Worm (Caenorhabditis elegans): Measurements from ENCODE around the gene sma-10.

sma-10 gene

ce11 chrIV:274185-274584 lies at the start of gene sma-10:
sma-10 (plus strand) TSS chrIV:274420.
- TF ChIP-seq cog-1 (tag; optimal IDR thresholded peaks at IDR 0.05) (no peak), ztf-29 (GFP tag; IDR thresholded peaks at IDR 0.05) (no peak), ref-1 (GFP tag; conservative IDR thresholded peaks at IDR 0.05) (no peak), med-1 (GFP tag; optimal IDR thresholded peaks at IDR 0.05; ENCODE audit: insufficient read depth) (no peak), ztf-23 (GFP tag; IDR thresholded peaks at IDR 0.05) (no peak), tab-1 (GFP tag; IDR thresholded peaks at IDR 0.05) (no peak), klf-2 (GFP tag; conservative IDR thresholded peaks at IDR 0.05) (no peak), T22C8.4 (GFP tag; IDR thresholded peaks at IDR 0.05) (no peak), flt-1 (GFP tag; IDR thresholded peaks at IDR 0.05) (no peak)

ce11 chrIV:231673-232072 lies 42.5 kb upstream of the sma-10 start, which contains the start of gene gtf-2H1:
gtf-2H1 (minus strand) TSS chrIV:231773.
- TF ChIP-seq med-1 (GFP tag; optimal IDR thresholded peaks at IDR 0.05; ENCODE audit: insufficient read depth) (no peak), tab-1 (GFP tag; IDR thresholded peaks at IDR 0.05) (no peak), klf-2 (GFP tag; conservative IDR thresholded peaks at IDR 0.05) (no peak), T22C8.4 (GFP tag; IDR thresholded peaks at IDR 0.05) (no peak), ref-1 (GFP tag; conservative IDR thresholded peaks at IDR 0.05) (no peak), ztf-23 (GFP tag; IDR thresholded peaks at IDR 0.05) (no peak), flt-1 (GFP tag; IDR thresholded peaks at IDR 0.05) (no peak), ztf-29 (GFP tag; IDR thresholded peaks at IDR 0.05) (no peak), cog-1 (tag; optimal IDR thresholded peaks at IDR 0.05) (no peak)

- TF ChIP-seq klf-2 (GFP tag; conservative IDR thresholded peaks at IDR 0.05): no peak
- TF ChIP-seq ref-1 (GFP tag; conservative IDR thresholded peaks at IDR 0.05): no peak
- no peak for TF ChIP-seq T22C8.4 (GFP tag; IDR thresholded peaks at IDR 0.05)
- TF ChIP-seq tab-1 (GFP tag; IDR thresholded peaks at IDR 0.05): no peak
- TF ChIP-seq cog-1 (tag; optimal IDR thresholded peaks at IDR 0.05): no peak
- TF ChIP-seq flt-1 (GFP tag; IDR thresholded peaks at IDR 0.05): no peak
- TF ChIP-seq ztf-29 (GFP tag; IDR thresholded peaks at IDR 0.05): no peak
- no peak for TF ChIP-seq med-1 (GFP tag; optimal IDR thresholded peaks at IDR 0.05; ENCODE audit: insufficient read depth)
- TF ChIP-seq ztf-23 (GFP tag; IDR thresholded peaks at IDR 0.05): no peak
Measured at ce11 chrIV:236138-236537, 38.1 kb upstream of the sma-10 start.

ce11 chrIV:237350-237749 lies 36.9 kb upstream of the sma-10 start, which contains the start of gene ints-13:
ints-13 (minus strand) TSS chrIV:237450.
- no peak for TF ChIP-seq ztf-23 (GFP tag; IDR thresholded peaks at IDR 0.05)
- TF ChIP-seq klf-2 (GFP tag; conservative IDR thresholded peaks at IDR 0.05): no peak
- TF ChIP-seq ref-1 (GFP tag; conservative IDR thresholded peaks at IDR 0.05): no peak
- no peak for TF ChIP-seq flt-1 (GFP tag; IDR thresholded peaks at IDR 0.05)
- no peak for TF ChIP-seq ztf-29 (GFP tag; IDR thresholded peaks at IDR 0.05)
- TF ChIP-seq cog-1 (tag; optimal IDR thresholded peaks at IDR 0.05): no peak
- no peak for TF ChIP-seq T22C8.4 (GFP tag; IDR thresholded peaks at IDR 0.05)
- no peak for TF ChIP-seq tab-1 (GFP tag; IDR thresholded peaks at IDR 0.05)
- no peak for TF ChIP-seq med-1 (GFP tag; optimal IDR thresholded peaks at IDR 0.05; ENCODE audit: insufficient read depth)

DNA sequence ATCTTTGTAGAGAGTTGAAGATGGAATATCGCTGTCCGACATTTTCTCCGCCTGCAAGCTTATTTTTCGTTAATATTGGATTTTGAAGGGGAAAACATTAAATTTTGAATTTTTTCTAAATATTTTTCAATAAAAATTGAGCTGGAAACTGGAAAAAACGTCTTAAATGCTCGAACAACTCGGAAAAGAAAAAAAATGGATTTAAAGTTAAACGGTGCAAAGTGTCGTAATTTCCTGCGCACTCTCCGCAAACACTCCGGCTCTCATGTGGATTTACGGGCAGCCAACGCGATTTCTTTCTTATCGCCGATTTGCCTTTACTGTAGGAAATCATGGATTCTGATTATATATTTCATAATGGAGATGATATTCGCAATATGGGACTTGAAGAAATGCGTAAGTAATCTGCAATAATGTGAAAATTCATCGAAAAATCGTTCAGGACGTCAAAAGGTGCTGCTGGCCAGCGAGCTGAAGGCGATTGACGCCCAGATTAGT lies 33.9 kb upstream of the sma-10 start, which contains the start of the genes fnta-1 and cogc-8:
fnta-1 (minus strand) TSS at position 51 of the 498 bp plus-strand sequence.
cogc-8 (plus strand) TSS at position 195 of the 498 bp plus-strand sequence.
- TF ChIP-seq med-1 (GFP tag; optimal IDR thresholded peaks at IDR 0.05; ENCODE audit: insufficient read depth) (no peak), ztf-23 (GFP tag; IDR thresholded peaks at IDR 0.05) (no peak), ztf-29 (GFP tag; IDR thresholded peaks at IDR 0.05) (no peak), tab-1 (GFP tag; IDR thresholded peaks at IDR 0.05) (no peak), flt-1 (GFP tag; IDR thresholded peaks at IDR 0.05) (no peak), T22C8.4 (GFP tag; IDR thresholded peaks at IDR 0.05) (no peak), klf-2 (GFP tag; conservative IDR thresholded peaks at IDR 0.05) (no peak), ref-1 (GFP tag; conservative IDR thresholded peaks at IDR 0.05) (no peak), cog-1 (tag; optimal IDR thresholded peaks at IDR 0.05) (no peak)

DNA sequence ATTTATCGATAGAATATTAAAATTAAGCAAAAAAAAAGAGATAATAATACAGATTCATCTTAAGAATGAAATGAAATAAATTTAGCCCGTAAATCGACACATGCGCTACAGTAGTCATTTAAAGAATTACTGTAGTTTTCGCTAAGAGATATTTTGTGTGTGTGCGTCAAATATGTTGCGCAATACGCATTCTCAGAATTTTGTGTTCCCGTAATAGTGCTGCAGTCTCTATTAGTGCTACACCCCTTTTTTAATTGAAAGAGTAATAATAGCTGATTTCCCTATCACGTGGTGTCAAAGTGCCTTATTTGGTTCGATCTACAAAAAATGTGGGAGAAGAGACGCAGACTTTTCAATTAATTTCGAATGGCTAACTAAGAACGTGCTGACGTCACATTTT lies 29.9 kb upstream of the sma-10 start:
- no peak for TF ChIP-seq med-1 (GFP tag; optimal IDR thresholded peaks at IDR 0.05; ENCODE audit: insufficient read depth)
- TF ChIP-seq tab-1 (GFP tag; IDR thresholded peaks at IDR 0.05): no peak
- TF ChIP-seq T22C8.4 (GFP tag; IDR thresholded peaks at IDR 0.05): no peak
- no peak for TF ChIP-seq klf-2 (GFP tag; conservative IDR thresholded peaks at IDR 0.05)
- no peak for TF ChIP-seq ref-1 (GFP tag; conservative IDR thresholded peaks at IDR 0.05)
- no peak for TF ChIP-seq cog-1 (tag; optimal IDR thresholded peaks at IDR 0.05)
- TF ChIP-seq ztf-23 (GFP tag; IDR thresholded peaks at IDR 0.05): no peak
- no peak for TF ChIP-seq flt-1 (GFP tag; IDR thresholded peaks at IDR 0.05)
- TF ChIP-seq ztf-29 (GFP tag; IDR thresholded peaks at IDR 0.05): no peak

DNA sequence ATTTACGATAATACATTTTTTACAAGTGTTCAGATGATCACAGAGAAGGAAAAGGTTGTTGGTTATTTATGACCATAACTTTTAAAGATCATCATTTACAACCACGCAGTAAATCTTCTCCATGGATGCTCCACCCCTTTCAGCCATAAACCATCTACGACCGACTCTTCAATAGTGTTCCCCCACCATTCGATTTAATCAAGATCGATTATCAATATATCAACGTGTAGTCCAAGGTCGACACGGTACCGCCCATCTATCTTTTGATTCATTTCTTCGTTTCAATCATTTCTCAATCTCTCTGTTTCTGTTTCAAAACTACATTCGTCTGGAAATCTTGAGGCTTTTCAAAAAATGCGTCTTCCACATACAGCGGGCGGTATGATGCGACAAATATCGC lies 29.4 kb upstream of the sma-10 start, which contains the start of gene aass-1:
aass-1 (plus strand) TSS at position 301 of the 400 bp plus-strand sequence.
- no peak for TF ChIP-seq T22C8.4 (GFP tag; IDR thresholded peaks at IDR 0.05)
- TF ChIP-seq klf-2 (GFP tag; conservative IDR thresholded peaks at IDR 0.05): no peak
- TF ChIP-seq cog-1 (tag; optimal IDR thresholded peaks at IDR 0.05): no peak
- TF ChIP-seq ztf-29 (GFP tag; IDR thresholded peaks at IDR 0.05): no peak
- no peak for TF ChIP-seq flt-1 (GFP tag; IDR thresholded peaks at IDR 0.05)
- no peak for TF ChIP-seq ztf-23 (GFP tag; IDR thresholded peaks at IDR 0.05)
- TF ChIP-seq tab-1 (GFP tag; IDR thresholded peaks at IDR 0.05): no peak

DNA sequence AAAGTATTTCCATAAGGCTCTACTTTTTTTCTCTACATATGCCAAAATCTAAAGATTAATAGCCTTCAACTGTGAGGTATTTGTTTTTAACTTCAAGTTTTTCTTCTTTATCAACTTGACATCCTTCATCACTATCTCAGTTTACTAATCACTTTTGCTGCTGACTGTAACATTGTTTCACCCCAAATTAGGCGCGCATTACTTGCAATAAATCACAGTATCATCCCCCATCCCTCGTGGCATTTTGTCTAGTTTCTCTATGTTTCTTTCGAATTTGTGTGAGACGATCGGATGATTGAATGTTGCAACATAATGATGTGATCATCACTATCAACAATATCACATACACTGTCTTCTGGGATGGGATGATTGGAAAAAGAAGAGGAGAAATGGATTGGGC lies 26.7 kb upstream of the sma-10 start:
- no peak for TF ChIP-seq ref-1 (GFP tag; conservative IDR thresholded peaks at IDR 0.05)
- no peak for TF ChIP-seq cog-1 (tag; optimal IDR thresholded peaks at IDR 0.05)
- no peak for TF ChIP-seq ztf-29 (GFP tag; IDR thresholded peaks at IDR 0.05)
- TF ChIP-seq med-1 (GFP tag; optimal IDR thresholded peaks at IDR 0.05; ENCODE audit: insufficient read depth): no peak
- TF ChIP-seq klf-2 (GFP tag; conservative IDR thresholded peaks at IDR 0.05): no peak
- TF ChIP-seq ztf-23 (GFP tag; IDR thresholded peaks at IDR 0.05): no peak
- no peak for TF ChIP-seq tab-1 (GFP tag; IDR thresholded peaks at IDR 0.05)
- no peak for TF ChIP-seq flt-1 (GFP tag; IDR thresholded peaks at IDR 0.05)
- TF ChIP-seq T22C8.4 (GFP tag; IDR thresholded peaks at IDR 0.05): no peak

DNA sequence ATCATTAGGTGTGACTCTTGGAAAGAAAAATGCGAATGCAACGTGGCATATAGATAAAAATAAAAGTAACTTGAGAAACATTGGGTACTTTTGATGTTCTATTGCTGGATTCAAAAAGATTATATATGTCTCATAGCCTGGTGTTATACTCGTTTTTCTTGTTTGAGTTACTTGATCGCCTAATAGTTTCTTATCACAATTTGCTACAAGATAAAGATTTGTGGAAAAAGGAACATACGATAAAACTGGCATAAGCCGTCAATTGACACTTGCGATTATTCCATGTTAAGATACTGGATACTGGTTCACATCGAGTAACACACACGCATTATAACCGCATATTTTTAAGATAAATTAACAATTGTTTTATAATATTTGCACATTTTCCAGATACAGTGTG lies 21.8 kb upstream of the sma-10 start, which contains the start of gene grl-19:
grl-19 (minus strand) TSS at position 101 of the 400 bp plus-strand sequence.
- TF ChIP-seq T22C8.4 (GFP tag; IDR thresholded peaks at IDR 0.05) (no peak), flt-1 (GFP tag; IDR thresholded peaks at IDR 0.05) (no peak), ref-1 (GFP tag; conservative IDR thresholded peaks at IDR 0.05) (no peak), tab-1 (GFP tag; IDR thresholded peaks at IDR 0.05) (no peak), med-1 (GFP tag; optimal IDR thresholded peaks at IDR 0.05; ENCODE audit: insufficient read depth) (no peak), cog-1 (tag; optimal IDR thresholded peaks at IDR 0.05) (no peak), ztf-23 (GFP tag; IDR thresholded peaks at IDR 0.05) (no peak), ztf-29 (GFP tag; IDR thresholded peaks at IDR 0.05) (no peak)

Measured in whole organism, midembryonic.